Fruit fly (Drosophila melanogaster) whole organism, embryonic: ENCODE results near the gene CG17801.
A peak's percentile ranks its signal among the peaks of the same experiment; 100 is the strongest.

Experiments
- ATbp ChIP-seq: fragments of 200-800 bp; sonication (Bioruptor generic); optimal IDR thresholded peaks from 2 replicates; lab custom pipeline; 2017; ENCODE audit warnings: missing biosample characterization, mild to moderate bottlenecking, missing genetic modification characterization, missing genetic modification reagents
- Abd-B ChIP-seq: fragments of 200-800 bp; sonication (Bioruptor generic); optimal IDR thresholded peaks from 2 replicates; lab custom pipeline; 2018; ENCODE audit warnings: missing biosample characterization, mild to moderate bottlenecking, missing genetic modification characterization, moderate library complexity
- CG1024 ChIP-seq: fragments of 200-800 bp; sonication (Bioruptor generic); IDR thresholded peaks from 2 replicates; pipeline ENCODE4 v1.3.6; 2022; ENCODE audit warnings: missing biosample characterization, missing genetic modification characterization
- CG10431 ChIP-seq: fragments of 200-800 bp; sonication (Bioruptor generic); optimal IDR thresholded peaks from 3 replicates; lab custom pipeline; 2018; ENCODE audit warnings: missing biosample characterization, mild to moderate bottlenecking, missing genetic modification characterization
- CG10543 ChIP-seq: fragments of 200-800 bp; sonication (Bioruptor generic); optimal IDR thresholded peaks from 3 replicates; lab custom pipeline; 2017; ENCODE audit warnings: missing biosample characterization, mild to moderate bottlenecking, missing genetic modification characterization, moderate library complexity
- CG10654 ChIP-seq: fragments of 200-800 bp; sonication (Bioruptor generic); optimal IDR thresholded peaks from 2 replicates; lab custom pipeline; 2016; ENCODE audit warnings: missing biosample characterization, missing genetic modification characterization
- CG11093 ChIP-seq: fragments of 200-800 bp; sonication (Bioruptor generic); IDR thresholded peaks from 3 replicates; pipeline ENCODE4 v1.3.6; 2022; ENCODE audit warnings: missing biosample characterization, missing genetic modification characterization
- CG12219 ChIP-seq: fragments of 200-800 bp; sonication (Bioruptor generic); optimal IDR thresholded peaks from 3 replicates; lab custom pipeline; 2018; ENCODE audit warnings: missing biosample characterization, mild to moderate bottlenecking, missing genetic modification characterization
- CG12659 ChIP-seq: fragments of 200-800 bp; sonication (Bioruptor generic); optimal IDR thresholded peaks from 3 replicates; lab custom pipeline; 2017; ENCODE audit warnings: mild to moderate bottlenecking, missing biosample characterization, missing genetic modification reagents, missing genetic modification characterization
- CG13624 ChIP-seq: fragments of 200-800 bp; sonication (Bioruptor generic); optimal IDR thresholded peaks from 2 replicates; lab custom pipeline; 2016; ENCODE audit warnings: missing biosample characterization, missing genetic modification characterization
- CG17568 ChIP-seq: fragments of 200-800 bp; sonication (Bioruptor generic); optimal IDR thresholded peaks from 2 replicates; lab custom pipeline; 2018; ENCODE audit warnings: missing biosample characterization, mild to moderate bottlenecking, missing genetic modification characterization, moderate library complexity
- CG18262 ChIP-seq: fragments of 200-800 bp; optimal IDR thresholded peaks from 3 replicates; lab custom pipeline; 2019; ENCODE audit warnings: missing biosample characterization, mild to moderate bottlenecking, missing genetic modification characterization, moderate library complexity
- CG2116 ChIP-seq: fragments of 200-800 bp; sonication (Bioruptor generic); optimal IDR thresholded peaks from 3 replicates; lab custom pipeline; 2018; ENCODE audit warnings: missing biosample characterization, mild to moderate bottlenecking, missing genetic modification characterization
- CG30431 ChIP-seq: fragments of 200-800 bp; sonication (Bioruptor generic); optimal IDR thresholded peaks from 2 replicates; lab custom pipeline; 2017; ENCODE audit warnings: missing biosample characterization, missing genetic modification characterization
- CG31365 ChIP-seq: fragments of 200-800 bp; sonication (Bioruptor generic); optimal IDR thresholded peaks from 2 replicates; lab custom pipeline; 2018; ENCODE audit warnings: missing biosample characterization, mild to moderate bottlenecking, missing genetic modification characterization
- CG34376 ChIP-seq: fragments of 200-800 bp; sonication (Bioruptor generic); optimal IDR thresholded peaks from 2 replicates; lab custom pipeline; 2018; ENCODE audit warnings: missing biosample characterization, mild to moderate bottlenecking, missing genetic modification characterization
- CG3847 ChIP-seq: fragments of 200-800 bp; sonication (Bioruptor generic); IDR thresholded peaks from 2 replicates; pipeline ENCODE4 v1.3.6; 2022; ENCODE audit warnings: missing biosample characterization, missing genetic modification characterization
- CG6813 ChIP-seq: fragments of 200-800 bp; sonication (Bioruptor generic); optimal IDR thresholded peaks from 2 replicates; lab custom pipeline; 2017; ENCODE audit warnings: missing biosample characterization, missing genetic modification characterization, mild to moderate bottlenecking, moderate library complexity, missing genetic modification reagents
- CG7987 ChIP-seq: fragments of 200-800 bp; sonication (Bioruptor generic); optimal IDR thresholded peaks from 2 replicates; lab custom pipeline; 2018; ENCODE audit warnings: missing biosample characterization, mild to moderate bottlenecking, missing genetic modification characterization, moderate library complexity
- CG9876 ChIP-seq: fragments of 200-800 bp; sonication (Bioruptor generic); optimal IDR thresholded peaks from 2 replicates; lab custom pipeline; 2016; ENCODE audit warnings: missing biosample characterization, missing genetic modification characterization
- CTCF ChIP-seq: fragments of 200-800 bp; sonication (Bioruptor generic); optimal IDR thresholded peaks from 2 replicates; lab custom pipeline; 2017; ENCODE audit warnings: missing biosample characterization, mild to moderate bottlenecking, missing genetic modification characterization, moderate library complexity
- Dfd ChIP-seq, 2 experiments: fragments of >200 bp; optimal IDR thresholded peaks; 2 replicates each; lab custom pipeline; 2017; ENCODE audit warnings: missing biosample characterization in 2 of 2, missing genetic modification characterization in 2 of 2
- Drgx ChIP-seq: fragments of 200-800 bp; sonication (Bioruptor generic); IDR thresholded peaks from 2 replicates; pipeline ENCODE4 v1.3.6; 2022; ENCODE audit warnings: missing biosample characterization, missing genetic modification characterization
- Fer1 ChIP-seq: fragments of 200-800 bp; sonication (Bioruptor generic); optimal IDR thresholded peaks from 2 replicates; lab custom pipeline; 2017; ENCODE audit warnings: missing biosample characterization, mild to moderate bottlenecking, missing genetic modification characterization
- HmgZ ChIP-seq: fragments of 200-800 bp; sonication (Bioruptor generic); optimal IDR thresholded peaks from 2 replicates; lab custom pipeline; 2018; ENCODE audit warnings: missing biosample characterization, mild to moderate bottlenecking, missing genetic modification characterization
- Mrtf ChIP-seq: fragments of 200-800 bp; sonication (Bioruptor generic); IDR thresholded peaks from 3 replicates; pipeline ENCODE4 v1.3.6; 2022; ENCODE audit warnings: missing biosample characterization, missing genetic modification characterization
- Ravus ChIP-seq: fragments of 200-800 bp; sonication (Bioruptor generic); IDR thresholded peaks from 2 replicates; pipeline ENCODE4 v1.3.6; 2022; ENCODE audit warnings: missing biosample characterization, missing genetic modification characterization
- Rx ChIP-seq: fragments of 200-800 bp; sonication (Bioruptor generic); IDR thresholded peaks from 2 replicates; pipeline ENCODE4 v1.3.6; 2022; ENCODE audit warnings: missing biosample characterization, missing genetic modification characterization
- Spps ChIP-seq: fragments of 200-800 bp; sonication (Bioruptor generic); optimal IDR thresholded peaks from 2 replicates; lab custom pipeline; 2018; ENCODE audit warnings: missing biosample characterization, mild to moderate bottlenecking, missing genetic modification characterization
- Sry-β ChIP-seq: fragments of 200-800 bp; sonication (Bioruptor generic); optimal IDR thresholded peaks from 2 replicates; lab custom pipeline; 2018; ENCODE audit warnings: missing biosample characterization, mild to moderate bottlenecking, missing genetic modification characterization, moderate library complexity
- Tbp ChIP-seq: fragments of >200 bp; optimal IDR thresholded peaks from 2 replicates; lab custom pipeline; 2018; ENCODE audit warnings: missing biosample characterization, missing genetic modification characterization
- Usf ChIP-seq: fragments of 200-800 bp; sonication (Bioruptor generic); optimal IDR thresholded peaks from 2 replicates; lab custom pipeline; 2017; ENCODE audit warnings: missing genotype, missing biosample characterization, missing genetic modification characterization
- ap ChIP-seq: fragments of 200-800 bp; sonication (Bioruptor generic); IDR thresholded peaks from 2 replicates; pipeline ENCODE4 v1.3.6; 2022; ENCODE audit warnings: missing biosample characterization, missing genetic modification characterization
- ara ChIP-seq: fragments of 200-800 bp; sonication (Bioruptor generic); IDR thresholded peaks from 2 replicates; pipeline ENCODE4 v1.3.6; 2022; ENCODE audit warnings: missing biosample characterization, missing genetic modification characterization
- caup ChIP-seq: fragments of 200-800 bp; sonication (Bioruptor generic); optimal IDR thresholded peaks from 3 replicates; lab custom pipeline; 2017; ENCODE audit warnings: missing biosample characterization, mild to moderate bottlenecking, missing genetic modification characterization, moderate library complexity; ENCODE audit not compliant: severe bottlenecking
- dimm ChIP-seq: fragments of 200-800 bp; sonication (Bioruptor generic); IDR thresholded peaks from 2 replicates; pipeline ENCODE4 v1.3.6; 2022; ENCODE audit warnings: missing biosample characterization, missing genetic modification characterization
- fd64A ChIP-seq: fragments of 200-800 bp; sonication (Bioruptor generic); optimal IDR thresholded peaks from 3 replicates; lab custom pipeline; 2018; ENCODE audit warnings: missing biosample characterization, mild to moderate bottlenecking, missing genetic modification characterization
- gce ChIP-seq: fragments of 200-800 bp; sonication (Bioruptor generic); IDR thresholded peaks from 3 replicates; pipeline ENCODE4 v1.3.6; 2022; ENCODE audit warnings: missing biosample characterization, missing genetic modification characterization
- gcm ChIP-seq: fragments of 200-800 bp; sonication (Bioruptor generic); optimal IDR thresholded peaks from 2 replicates; lab custom pipeline; 2019; ENCODE audit warnings: missing biosample characterization, mild to moderate bottlenecking, missing genetic modification characterization, moderate library complexity
- hth ChIP-seq: fragments of >200 bp; optimal IDR thresholded peaks from 2 replicates; lab custom pipeline; 2017; ENCODE audit warnings: inconsistent platforms
- jing ChIP-seq: fragments of 200-800 bp; sonication (Bioruptor generic); optimal IDR thresholded peaks from 2 replicates; lab custom pipeline; 2018; ENCODE audit warnings: missing biosample characterization, mild to moderate bottlenecking, missing genetic modification characterization
- lmd ChIP-seq: fragments of 200-800 bp; sonication (Bioruptor generic); IDR thresholded peaks from 2 replicates; pipeline ENCODE4 v1.3.6; 2022; ENCODE audit warnings: missing biosample characterization, missing genetic modification characterization
- maf-S ChIP-seq: fragments of 200-800 bp; sonication (Bioruptor generic); optimal IDR thresholded peaks from 2 replicates; lab custom pipeline; 2016; ENCODE audit warnings: missing biosample characterization, missing genetic modification characterization
- mam ChIP-seq: fragments of 200-800 bp; sonication (Bioruptor generic); optimal IDR thresholded peaks from 3 replicates; lab custom pipeline; 2016; ENCODE audit warnings: missing biosample characterization, missing genetic modification characterization
- nerfin-1 ChIP-seq: fragments of 200-800 bp; sonication (Bioruptor generic); optimal IDR thresholded peaks from 3 replicates; lab custom pipeline; 2019; ENCODE audit warnings: missing biosample characterization, mild to moderate bottlenecking, missing genetic modification characterization, moderate library complexity
- onecut ChIP-seq: fragments of 200-800 bp; sonication (Bioruptor generic); IDR thresholded peaks from 2 replicates; pipeline ENCODE4 v1.3.6; 2022; ENCODE audit warnings: missing biosample characterization, missing genetic modification characterization
- otp ChIP-seq: fragments of 200-800 bp; sonication (Bioruptor generic); IDR thresholded peaks from 3 replicates; pipeline ENCODE4, ENCODE4 v1.3.6; 2022; ENCODE audit warnings: missing biosample characterization, missing genetic modification characterization
- schlank ChIP-seq: fragments of 200-800 bp; sonication (Bioruptor generic); optimal IDR thresholded peaks from 2 replicates; lab custom pipeline; 2018; ENCODE audit warnings: missing biosample characterization, mild to moderate bottlenecking, missing genetic modification characterization
- shn ChIP-seq: fragments of 200-800 bp; sonication (Bioruptor generic); optimal IDR thresholded peaks from 3 replicates; lab custom pipeline; 2016; ENCODE audit warnings: missing biosample characterization, missing genetic modification characterization
- twi ChIP-seq: fragments of 200-800 bp; optimal IDR thresholded peaks from 2 replicates; lab custom pipeline; 2019; ENCODE audit warnings: missing biosample characterization, mild to moderate bottlenecking, missing genetic modification characterization, moderate library complexity
- wor ChIP-seq: fragments of 200-800 bp; sonication (Bioruptor generic); IDR thresholded peaks from 2 replicates; pipeline ENCODE4 v1.3.6; 2022; ENCODE audit warnings: missing biosample characterization, missing genetic modification characterization

The CG17801 gene

DNA sequence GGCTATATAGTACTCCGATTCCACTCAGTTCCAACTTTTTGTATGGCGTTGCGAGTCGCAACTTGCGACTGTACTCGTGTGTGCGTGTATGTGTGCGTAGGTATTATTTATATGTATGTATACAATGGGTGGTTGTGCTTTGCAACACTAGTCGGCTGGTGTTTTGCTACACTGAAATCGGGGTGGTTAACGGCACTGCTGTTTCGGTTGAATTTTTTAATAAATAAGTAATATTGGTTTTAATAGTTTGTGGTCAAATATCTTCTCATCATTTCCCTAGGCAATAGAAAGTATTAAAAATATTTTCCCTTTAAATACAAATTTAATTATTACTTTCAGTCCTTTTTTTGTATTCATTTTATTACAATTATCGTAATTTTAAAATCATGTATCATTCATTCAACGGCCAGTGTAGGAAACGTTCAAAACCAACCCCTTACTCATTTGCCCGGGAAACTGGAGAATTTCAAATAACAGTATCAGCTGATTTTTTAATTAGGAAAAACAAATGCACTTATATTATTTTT lies 8.6 kb downstream of the CG17801 start, which contains the start of gene CG7379 (continued):
- TF ChIP-seq nerfin-1 = peak; percentile 71
- TF ChIP-seq CG34376 (GFP tag; lab: Kevin White, UChicago) = peak; percentile 85
- peak; percentile 80 for TF ChIP-seq Fer1
- TF ChIP-seq dimm (GFP tag; lab: Robert Waterston, UW) = peak; percentile 31; the same call in 1 of the 2 replicates
- TF ChIP-seq maf-S (GFP tag; lab: Kevin White, UChicago) = peak; percentile 82
- no peak for TF ChIP-seq hth
- TF ChIP-seq schlank (tag; lab: Kevin White, UChicago) = peak; percentile 60
- TF ChIP-seq Ravus (GFP tag; lab: Robert Waterston, UW) = no peak
- TF ChIP-seq CTCF = peak; percentile 28
- no peak for TF ChIP-seq CG6813
- peak; percentile 87 for TF ChIP-seq CG13624
- peak; percentile 41 for TF ChIP-seq gcm
- TF ChIP-seq CG1024 (GFP tag; lab: Robert Waterston, UW) = peak; percentile 37; the same call in 1 of the 2 replicates
- peak; percentile 85 for TF ChIP-seq shn (GFP tag; lab: Kevin White, UChicago)
- 0 out of 3 replicates have a peak, but pooled peaks have one; percentile 42 for TF ChIP-seq otp (GFP tag; lab: Robert Waterston, UW)
- peak; percentile 50; the same call in 2 of the 3 replicates for TF ChIP-seq Mrtf (GFP tag; lab: Robert Waterston, UW)
- TF ChIP-seq Sry-β (GFP tag; lab: Kevin White, UChicago) = no peak
- peak; percentile 35; the same call in 1 of the 2 replicates for TF ChIP-seq wor (GFP tag; lab: Robert Waterston, UW)
- peak; percentile 70 for TF ChIP-seq CG2116 (GFP tag; lab: Kevin White, UChicago)
- no peak for TF ChIP-seq gce (GFP tag; lab: Robert Waterston, UW)
- peak; percentile 53 for TF ChIP-seq Drgx (GFP tag; lab: Robert Waterston, UW)
- TF ChIP-seq CG17568 (GFP tag; lab: Kevin White, UChicago) = no peak
- peak; percentile 49; the same call in 1 of the 3 replicates for TF ChIP-seq CG11093 (GFP tag; lab: Robert Waterston, UW)
- no peak for TF ChIP-seq Spps (tag; lab: Kevin White, UChicago)
- peak; percentile 93 for TF ChIP-seq caup
- TF ChIP-seq Rx = peak; percentile 61; the same call in 1 of the 2 replicates
- TF ChIP-seq Tbp (GFP tag; lab: Kevin White, UChicago) = no peak
- peak; percentile 92 for TF ChIP-seq CG10543 (GFP tag; lab: Kevin White, UChicago)
- TF ChIP-seq ap (GFP tag; lab: Robert Waterston, UW) = no peak
- TF ChIP-seq CG18262 (tag; lab: Kevin White, UChicago) = peak; percentile 67
- peak; percentile 95 for TF ChIP-seq CG12659 (GFP tag; lab: Kevin White, UChicago)
- TF ChIP-seq CG31365 = no peak
- TF ChIP-seq fd64A = no peak
- peak; percentile 89 for TF ChIP-seq mam (GFP tag; lab: Kevin White, UChicago)
- peak; percentile 44 for TF ChIP-seq ATbp (GFP tag; lab: Kevin White, UChicago)
- TF ChIP-seq twi (tag; lab: Kevin White, UChicago) = peak; percentile 59
- no peak for TF ChIP-seq Dfd (GFP tag; optimal IDR thresholded peaks at IDR 0.05; lab: Kevin White, UChicago)
- peak; percentile 3 for TF ChIP-seq CG12219 (GFP tag; lab: Kevin White, UChicago)
- peak; percentile 95 for TF ChIP-seq CG3847 (GFP tag; lab: Robert Waterston, UW)
- TF ChIP-seq CG10431 (GFP tag; lab: Kevin White, UChicago) = peak; percentile 76
- TF ChIP-seq CG10654 (GFP tag; lab: Kevin White, UChicago) = peak; percentile 82
- TF ChIP-seq ara = peak; percentile 71; the same call in 1 of the 2 replicates
- TF ChIP-seq CG7987 (GFP tag; lab: Kevin White, UChicago) = peak; percentile 84
- peak; percentile 84 for TF ChIP-seq CG30431 (GFP tag; lab: Kevin White, UChicago)
- TF ChIP-seq CG9876 (GFP tag; lab: Kevin White, UChicago) = peak; percentile 61
- no peak for TF ChIP-seq jing (GFP tag; lab: Kevin White, UChicago)
- TF ChIP-seq lmd (GFP tag; lab: Robert Waterston, UW) = peak; percentile 81
- peak; percentile 79 for TF ChIP-seq Usf
- TF ChIP-seq onecut (GFP tag; lab: Robert Waterston, UW) = peak; percentile 58
- peak; percentile 72 for TF ChIP-seq Abd-B
- peak; percentile 93 for TF ChIP-seq HmgZ (tag; lab: Kevin White, UChicago)
